Worm (Caenorhabditis elegans) whole organism, early embryonic: ENCODE results near the gene rol-3.

Source experiments
- B0310.2 ChIP-seq: sonication (generic microtip); optimal IDR thresholded peaks from 2 replicates; lab custom pipeline; 2016; ENCODE audit warnings: mild to moderate bottlenecking, missing genetic modification characterization, missing compliant biosample characterization
- F13C5.2 ChIP-seq: sonication (generic microtip); optimal IDR thresholded peaks from 2 replicates; lab custom pipeline; 2017; ENCODE audit warnings: mild to moderate bottlenecking, missing genetic modification characterization, inconsistent platforms, missing compliant biosample characterization
- aly-1 ChIP-seq: sonication (generic microtip); optimal IDR thresholded peaks from 2 replicates; lab custom pipeline; 2016; ENCODE audit warnings: missing genetic modification characterization, missing compliant biosample characterization
- ama-1 ChIP-seq: fragments of 150-350 bp; optimal IDR thresholded peaks from 2 replicates; lab custom pipeline; 2014
- ceh-13 ChIP-seq: fragments of 200-800 bp; sonication (Bioruptor generic); optimal IDR thresholded peaks from 2 replicates; lab custom pipeline; 2018; ENCODE audit warnings: mild to moderate bottlenecking, missing genetic modification characterization, missing compliant biosample characterization
- ceh-36 ChIP-seq: sonication (generic microtip); optimal IDR thresholded peaks from 2 replicates; lab custom pipeline; 2016; ENCODE audit warnings: missing genetic modification characterization, inconsistent platforms, missing compliant biosample characterization
- ets-7 ChIP-seq: sonication (generic microtip); optimal IDR thresholded peaks from 2 replicates; lab custom pipeline; 2016; ENCODE audit warnings: missing genotype, missing genetic modification characterization, missing compliant biosample characterization
- flt-1 ChIP-seq: fragments of 200-800 bp; sonication (Bioruptor generic); IDR thresholded peaks from 2 replicates; pipeline ENCODE4 v1.3.6; 2022; ENCODE audit warnings: missing genetic modification characterization, missing compliant biosample characterization
- hmbx-1 ChIP-seq: sonication (generic microtip); optimal IDR thresholded peaks from 2 replicates; lab custom pipeline; 2016; ENCODE audit warnings: mild to moderate bottlenecking, missing genetic modification characterization, missing compliant biosample characterization
- hmg-4 ChIP-seq: fragments of 200-800 bp; sonication (Bioruptor generic); optimal IDR thresholded peaks from 2 replicates; lab custom pipeline; 2018; ENCODE audit warnings: mild to moderate bottlenecking, missing genetic modification characterization, missing compliant biosample characterization
- hnd-1 ChIP-seq: sonication (generic microtip); optimal IDR thresholded peaks from 2 replicates; lab custom pipeline; 2016; ENCODE audit warnings: missing genetic modification characterization, missing compliant biosample characterization
- pes-1 ChIP-seq: fragments of 200-800 bp; sonication (Bioruptor generic); IDR thresholded peaks from 2 replicates; pipeline ENCODE4 v1.3.6; 2022; ENCODE audit warnings: missing genetic modification reagents, missing genetic modification characterization, missing compliant biosample characterization
- scrt-1 ChIP-seq: fragments of 200-800 bp; sonication (Bioruptor generic); IDR thresholded peaks from 2 replicates; pipeline ENCODE4 v1.3.6; 2022; ENCODE audit warnings: missing genetic modification characterization, missing compliant biosample characterization
- sea-1 ChIP-seq: fragments of 200-800 bp; sonication (Bioruptor generic); conservative IDR thresholded peaks from 2 replicates; pipeline ENCODE4 v1.3.6; 2022; ENCODE audit warnings: missing genetic modification characterization, missing compliant biosample characterization
- tbx-11 ChIP-seq: fragments of 200-800 bp; sonication (Bioruptor generic); IDR thresholded peaks from 2 replicates; pipeline ENCODE4 v1.3.6; 2022; ENCODE audit warnings: missing genetic modification characterization, missing compliant biosample characterization
- tbx-37 ChIP-seq: fragments of 200-800 bp; sonication (Bioruptor generic); conservative IDR thresholded peaks from 2 replicates; pipeline ENCODE4 v1.3.6; 2022; ENCODE audit warnings: missing genetic modification reagents, missing genetic modification characterization, missing compliant biosample characterization
- tra-4 ChIP-seq: sonication (generic microtip); optimal IDR thresholded peaks from 2 replicates; lab custom pipeline; 2017; ENCODE audit warnings: missing genetic modification characterization, missing compliant biosample characterization

rol-3 gene

ce11 chrV:8271395-8271794, 33.2 kb upstream of the rol-3 start:
- TF ChIP-seq F13C5.2 (tag; lab: Kevin White, UChicago) (no peak), ets-7 (tag; lab: Kevin White, UChicago) (no peak), hmbx-1 (tag; lab: Kevin White, UChicago) (no peak), ceh-36 (tag; lab: Kevin White, UChicago) (no peak), hmg-4 (GFP tag; lab: Kevin White, UChicago) (no peak), ama-1 (lab: Kevin White, UChicago) (no peak), flt-1 (GFP tag; lab: Robert Waterston, UW) (no peak), B0310.2 (tag; lab: Kevin White, UChicago) (no peak), sea-1 (GFP tag; lab: Robert Waterston, UW) (no peak), tbx-11 (no peak), hnd-1 (tag; lab: Kevin White, UChicago) (no peak), tra-4 (tag; lab: Kevin White, UChicago) (no peak), aly-1 (no peak), scrt-1 (no peak), pes-1 (GFP tag; lab: Robert Waterston, UW) (no peak), tbx-37 (GFP tag; lab: Robert Waterston, UW) (no peak), ceh-13 (GFP tag; lab: Kevin White, UChicago) (no peak)

ce11 chrV:8269878-8270277, 31.7 kb upstream of the rol-3 start:
- TF ChIP-seq scrt-1 (no peak), tra-4 (tag; lab: Kevin White, UChicago) (no peak), ets-7 (tag; lab: Kevin White, UChicago) (no peak), hnd-1 (tag; lab: Kevin White, UChicago) (no peak), ceh-36 (tag; lab: Kevin White, UChicago) (no peak), pes-1 (GFP tag; lab: Robert Waterston, UW) (no peak), F13C5.2 (tag; lab: Kevin White, UChicago) (no peak), flt-1 (GFP tag; lab: Robert Waterston, UW) (no peak), ceh-13 (GFP tag; lab: Kevin White, UChicago) (no peak), sea-1 (GFP tag; lab: Robert Waterston, UW) (no peak), hmg-4 (GFP tag; lab: Kevin White, UChicago) (no peak), tbx-11 (no peak), B0310.2 (tag; lab: Kevin White, UChicago) (no peak), aly-1 (no peak)

DNA sequence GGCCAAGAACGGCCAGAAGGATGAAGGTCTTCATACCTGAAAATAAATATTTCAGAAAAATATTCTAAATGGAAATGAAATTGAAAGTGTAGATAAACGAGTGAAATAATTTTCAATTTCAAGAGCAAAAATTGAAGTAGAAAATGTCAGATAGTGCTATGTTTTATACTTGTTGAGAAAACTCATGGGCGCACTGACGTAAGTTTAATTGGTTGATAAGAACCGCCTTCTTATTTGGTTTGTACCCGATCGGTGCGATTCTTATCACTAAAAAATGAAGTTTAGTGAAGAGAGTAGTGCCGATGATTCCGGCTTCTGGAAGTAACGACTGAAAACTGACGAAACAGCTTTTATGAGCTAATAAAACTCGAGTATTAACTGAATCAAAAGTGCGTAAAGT, 30.7 kb upstream of the rol-3 start, which contains the start of the genes asp-6 and asp-12:
Gene asp-6 (minus strand): TSS at position 36 of the 400 bp plus-strand sequence.
Gene asp-12 (plus strand): TSS at position 309 of the 400 bp plus-strand sequence.
- TF ChIP-seq ceh-36 (tag; lab: Kevin White, UChicago) (no peak), tra-4 (tag; lab: Kevin White, UChicago) (no peak), F13C5.2 (tag; lab: Kevin White, UChicago) (no peak), aly-1 (no peak), hmbx-1 (tag; lab: Kevin White, UChicago) (no peak), pes-1 (GFP tag; lab: Robert Waterston, UW) (no peak), hnd-1 (tag; lab: Kevin White, UChicago) (no peak), scrt-1 (no peak), B0310.2 (tag; lab: Kevin White, UChicago) (no peak), ama-1 (lab: Kevin White, UChicago) (no peak), ets-7 (tag; lab: Kevin White, UChicago) (no peak)

ce11 chrV:8267275-8267674, 29.1 kb upstream of the rol-3 start:
- TF ChIP-seq tbx-37 (GFP tag; lab: Robert Waterston, UW) (no peak), ceh-13 (GFP tag; lab: Kevin White, UChicago) (no peak), ama-1 (lab: Kevin White, UChicago) (no peak), flt-1 (GFP tag; lab: Robert Waterston, UW) (no peak), sea-1 (GFP tag; lab: Robert Waterston, UW) (no peak), hmg-4 (GFP tag; lab: Kevin White, UChicago) (no peak), ets-7 (tag; lab: Kevin White, UChicago) (no peak), aly-1 (no peak), B0310.2 (tag; lab: Kevin White, UChicago) (no peak), tbx-11 (no peak), ceh-36 (tag; lab: Kevin White, UChicago) (no peak), tra-4 (tag; lab: Kevin White, UChicago) (no peak), pes-1 (GFP tag; lab: Robert Waterston, UW) (no peak), F13C5.2 (tag; lab: Kevin White, UChicago) (no peak), scrt-1 (no peak), hmbx-1 (tag; lab: Kevin White, UChicago) (no peak), hnd-1 (tag; lab: Kevin White, UChicago) (no peak)

DNA sequence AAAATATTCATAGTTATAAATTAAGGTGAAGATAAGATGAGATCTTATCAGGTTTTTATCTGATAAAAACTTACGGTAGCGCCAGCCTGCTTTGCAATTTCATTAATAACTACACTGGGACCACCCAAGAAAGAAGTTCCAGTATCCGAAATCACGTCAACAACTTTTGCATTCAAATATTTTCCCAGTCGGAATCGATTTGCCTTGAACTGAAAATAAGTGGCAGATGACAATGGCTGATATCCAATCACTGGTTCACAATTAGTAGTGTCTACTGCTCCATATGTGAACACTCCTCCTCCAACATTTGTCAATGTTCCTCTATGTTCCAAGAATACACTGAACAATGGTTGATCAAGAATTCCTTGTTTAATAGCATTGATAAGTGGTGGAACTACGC, 28.0 kb upstream of the rol-3 start, which contains the start of gene F21F8.5:
Gene F21F8.5 (minus strand): TSS at position 101 of the 400 bp plus-strand sequence.
- TF ChIP-seq hmg-4 (GFP tag; lab: Kevin White, UChicago) (no peak), tbx-11 (no peak), tra-4 (tag; lab: Kevin White, UChicago) (no peak), hnd-1 (tag; lab: Kevin White, UChicago) (no peak), ets-7 (tag; lab: Kevin White, UChicago) (no peak), ceh-13 (GFP tag; lab: Kevin White, UChicago) (no peak), aly-1 (no peak), scrt-1 (no peak), tbx-37 (GFP tag; lab: Robert Waterston, UW) (no peak), flt-1 (GFP tag; lab: Robert Waterston, UW) (no peak), pes-1 (GFP tag; lab: Robert Waterston, UW) (no peak), sea-1 (GFP tag; lab: Robert Waterston, UW) (no peak), ama-1 (lab: Kevin White, UChicago) (no peak), F13C5.2 (tag; lab: Kevin White, UChicago) (no peak), ceh-36 (tag; lab: Kevin White, UChicago) (no peak), hmbx-1 (tag; lab: Kevin White, UChicago) (no peak), B0310.2 (tag; lab: Kevin White, UChicago) (no peak)

ce11 chrV:8263941-8264340, 25.7 kb upstream of the rol-3 start, which contains the start of gene C16D9.9:
Gene C16D9.9, plus strand, starts transcription at chrV:8264241.
- TF ChIP-seq aly-1 (no peak), flt-1 (GFP tag; lab: Robert Waterston, UW) (no peak), B0310.2 (tag; lab: Kevin White, UChicago) (no peak), scrt-1 (no peak), hmg-4 (GFP tag; lab: Kevin White, UChicago) (no peak), ama-1 (lab: Kevin White, UChicago) (no peak)
